Worm (Caenorhabditis elegans) whole organism, mixed stage, embryonic: ENCODE results near the gene C09E7.11.

Source experiments
- ces-1 ChIP-seq: fragments of 150-350 bp; optimal IDR thresholded peaks from 2 replicates; lab custom pipeline; 2014; ENCODE audit warnings: missing biosample characterization, missing genetic modification reagents, missing genetic modification characterization
- elt-3 ChIP-seq: fragments of 150-350 bp; optimal IDR thresholded peaks from 2 replicates; lab custom pipeline; 2014; ENCODE audit warnings: missing biosample characterization, missing genetic modification characterization
- lin-13 ChIP-seq: fragments of 150-350 bp; optimal IDR thresholded peaks from 2 replicates; lab custom pipeline; 2014; ENCODE audit warnings: missing biosample characterization, missing genetic modification characterization
- lsy-2 ChIP-seq: fragments of 150-350 bp; optimal IDR thresholded peaks from 2 replicates; lab custom pipeline; 2014; ENCODE audit warnings: missing biosample characterization, missing genetic modification characterization
- mep-1 ChIP-seq: fragments of 150-350 bp; optimal IDR thresholded peaks from 2 replicates; lab custom pipeline; 2017; ENCODE audit warnings: missing biosample characterization, missing genetic modification reagents, missing genetic modification characterization, inconsistent platforms
- nhr-237 ChIP-seq: fragments of 150-350 bp; optimal IDR thresholded peaks from 2 replicates; lab custom pipeline; 2014; ENCODE audit warnings: missing biosample characterization, missing genetic modification characterization
- pha-4 ChIP-seq: fragments of 150-350 bp; optimal IDR thresholded peaks from 2 replicates; lab custom pipeline; 2018; ENCODE audit warnings: missing biosample characterization, missing genetic modification reagents, missing genetic modification characterization
- snpc-4 ChIP-seq: fragments of 150-350 bp; optimal IDR thresholded peaks from 2 replicates; lab custom pipeline; 2014; ENCODE audit warnings: missing biosample characterization, missing genetic modification characterization
- unc-39 ChIP-seq: fragments of 150-350 bp; optimal IDR thresholded peaks from 2 replicates; lab custom pipeline; 2014; ENCODE audit warnings: missing biosample characterization, missing genetic modification characterization
- zip-8 ChIP-seq: fragments of 150-350 bp; optimal IDR thresholded peaks from 2 replicates; lab custom pipeline; 2014; ENCODE audit warnings: missing biosample characterization, missing genetic modification characterization

ce11 chrIII:6495191-6495723, 35.9 kb upstream of the C09E7.11 start, which contains the start of gene F23F12.13:
- no peak for TF ChIP-seq pha-4 (tag; lab: Kevin White, UChicago)
- no peak for TF ChIP-seq lsy-2 (tag; lab: Kevin White, UChicago)
- TF ChIP-seq nhr-237 (tag; lab: Kevin White, UChicago): no peak
- TF ChIP-seq mep-1: no peak
- no peak for TF ChIP-seq zip-8 (tag; lab: Kevin White, UChicago)
- TF ChIP-seq ces-1: no peak
- TF ChIP-seq snpc-4 (tag; lab: Kevin White, UChicago): no peak
- TF ChIP-seq elt-3 (tag; lab: Kevin White, UChicago): no peak
- TF ChIP-seq unc-39 (tag; lab: Kevin White, UChicago): no peak
- no peak for TF ChIP-seq lin-13 (tag; lab: Kevin White, UChicago)
